Fruit fly (Drosophila melanogaster) whole organism, embryonic: ENCODE measurements around the gene orb.

Experiments
- Asciz ChIP-seq: fragments of 200-800 bp; sonication (Bioruptor generic); optimal IDR thresholded peaks from 2 replicates; lab custom pipeline; 2017; ENCODE audit warnings: missing biosample characterization, mild to moderate bottlenecking, missing genetic modification characterization, missing genetic modification reagents
- CG1024 ChIP-seq: fragments of 200-800 bp; sonication (Bioruptor generic); IDR thresholded peaks from 2 replicates; pipeline ENCODE4 v1.3.6; 2022; ENCODE audit warnings: missing biosample characterization, missing genetic modification characterization
- CG12071 ChIP-seq: fragments of 200-800 bp; sonication (Bioruptor generic); optimal IDR thresholded peaks from 3 replicates; lab custom pipeline; 2018; ENCODE audit warnings: missing biosample characterization, mild to moderate bottlenecking, missing genetic modification characterization
- CG14014 ChIP-seq: fragments of 200-800 bp; sonication (Bioruptor generic); IDR thresholded peaks from 2 replicates; pipeline ENCODE4 v1.3.6; 2022; ENCODE audit warnings: missing biosample characterization, missing genetic modification characterization
- CG14050 ChIP-seq: fragments of 200-800 bp; sonication (Bioruptor generic); IDR thresholded peaks from 3 replicates; pipeline ENCODE4 v1.3.6; 2022; ENCODE audit warnings: missing biosample characterization, missing genetic modification characterization
- CG1602 ChIP-seq: fragments of 200-800 bp; sonication (Bioruptor generic); optimal IDR thresholded peaks from 3 replicates; lab custom pipeline; 2016; ENCODE audit warnings: missing biosample characterization, missing genetic modification characterization
- CG17568 ChIP-seq: fragments of 200-800 bp; sonication (Bioruptor generic); optimal IDR thresholded peaks from 2 replicates; lab custom pipeline; 2018; ENCODE audit warnings: missing biosample characterization, mild to moderate bottlenecking, missing genetic modification characterization, moderate library complexity
- CG2202 ChIP-seq: fragments of 200-800 bp; sonication (Bioruptor generic); optimal IDR thresholded peaks from 2 replicates; lab custom pipeline; 2018; ENCODE audit warnings: missing biosample characterization, mild to moderate bottlenecking, missing genetic modification characterization
- CG3065 ChIP-seq: fragments of 200-800 bp; sonication (Bioruptor generic); optimal IDR thresholded peaks from 2 replicates; lab custom pipeline; 2016; ENCODE audit warnings: missing biosample characterization, missing genetic modification characterization
- CG31224 ChIP-seq: fragments of 200-800 bp; sonication (Bioruptor generic); IDR thresholded peaks from 2 replicates; pipeline ENCODE4 v1.3.6; 2022; ENCODE audit warnings: missing biosample characterization, missing genetic modification characterization
- CG31388 ChIP-seq: fragments of 200-800 bp; sonication (Bioruptor generic); optimal IDR thresholded peaks from 2 replicates; lab custom pipeline; 2016; ENCODE audit warnings: missing biosample characterization, missing genetic modification characterization
- CG4404 ChIP-seq: fragments of 200-800 bp; sonication (Bioruptor generic); IDR thresholded peaks from 2 replicates; pipeline ENCODE4 v1.3.6; 2022; ENCODE audit warnings: missing biosample characterization, missing genetic modification characterization
- CG4854 ChIP-seq: fragments of 200-800 bp; sonication (Bioruptor generic); optimal IDR thresholded peaks from 2 replicates; lab custom pipeline; 2016; ENCODE audit warnings: missing biosample characterization, missing genetic modification characterization, inconsistent platforms
- CG5180 ChIP-seq: fragments of 200-800 bp; sonication (Bioruptor generic); optimal IDR thresholded peaks from 3 replicates; lab custom pipeline; 2017; ENCODE audit warnings: missing biosample characterization, missing genetic modification characterization, mild to moderate bottlenecking, moderate library complexity, missing genetic modification reagents
- CG5953 ChIP-seq: fragments of 200-800 bp; sonication (Bioruptor generic); IDR thresholded peaks from 2 replicates; pipeline ENCODE4 v1.3.6; 2022; ENCODE audit warnings: missing biosample characterization, missing genetic modification characterization
- CG6683 ChIP-seq: fragments of 200-800 bp; sonication (Bioruptor generic); optimal IDR thresholded peaks from 2 replicates; lab custom pipeline; 2017; ENCODE audit warnings: missing biosample characterization, mild to moderate bottlenecking, missing genetic modification characterization, missing genetic modification reagents
- CG6791 ChIP-seq: fragments of 200-800 bp; sonication (Bioruptor generic); IDR thresholded peaks from 3 replicates; pipeline ENCODE4 v1.3.6; 2022; ENCODE audit warnings: missing biosample characterization, missing genetic modification characterization; ENCODE audit not compliant: partially characterized antibody
- CG7745 ChIP-seq: fragments of 200-800 bp; sonication (Bioruptor generic); optimal IDR thresholded peaks from 2 replicates; lab custom pipeline; 2018; ENCODE audit warnings: missing biosample characterization, mild to moderate bottlenecking, missing genetic modification characterization, moderate library complexity
- Dip3 ChIP-seq: fragments of 200-800 bp; sonication (Bioruptor generic); optimal IDR thresholded peaks from 3 replicates; lab custom pipeline; 2016; ENCODE audit warnings: missing biosample characterization, missing genetic modification characterization
- Dll ChIP-seq: fragments of 200-800 bp; sonication (Bioruptor generic); IDR thresholded peaks from 4 replicates; pipeline ENCODE4 v1.3.6; 2022; ENCODE audit warnings: missing biosample characterization, missing genetic modification characterization; ENCODE audit not compliant: partially characterized antibody
- Drgx ChIP-seq: fragments of 200-800 bp; sonication (Bioruptor generic); IDR thresholded peaks from 2 replicates; pipeline ENCODE4 v1.3.6; 2022; ENCODE audit warnings: missing biosample characterization, missing genetic modification characterization
- Elba2 ChIP-seq: fragments of 200-800 bp; sonication (Bioruptor generic); optimal IDR thresholded peaks from 3 replicates; lab custom pipeline; 2016; ENCODE audit warnings: missing biosample characterization, missing genetic modification characterization
- Ets65A ChIP-seq: fragments of 200-800 bp; sonication (Bioruptor generic); peaks from one replicate; lab custom pipeline; 2016; ENCODE audit warnings: missing biosample characterization, missing genetic modification characterization
- Gsc ChIP-seq: fragments of 200-800 bp; sonication (Bioruptor generic); IDR thresholded peaks from 2 replicates; pipeline ENCODE4 v1.3.6; 2022; ENCODE audit warnings: missing biosample characterization, missing genetic modification characterization
- HHEX ChIP-seq: fragments of 200-800 bp; sonication (Bioruptor generic); optimal IDR thresholded peaks from 3 replicates; lab custom pipeline; 2017; ENCODE audit warnings: missing biosample characterization, mild to moderate bottlenecking, missing genetic modification characterization, missing genetic modification reagents
- Hr3 ChIP-seq: fragments of 200-800 bp; sonication (Bioruptor generic); optimal IDR thresholded peaks from 3 replicates; lab custom pipeline; 2016; ENCODE audit warnings: missing biosample characterization, missing genetic modification characterization
- Nf-YC ChIP-seq: fragments of 200-800 bp; optimal IDR thresholded peaks from 3 replicates; lab custom pipeline; 2019; ENCODE audit warnings: missing biosample characterization, mild to moderate bottlenecking, missing genetic modification characterization, moderate library complexity
- Spps ChIP-seq: fragments of 200-800 bp; sonication (Bioruptor generic); optimal IDR thresholded peaks from 2 replicates; lab custom pipeline; 2018; ENCODE audit warnings: missing biosample characterization, mild to moderate bottlenecking, missing genetic modification characterization
- abd-A ChIP-seq: fragments of 200-800 bp; sonication (Bioruptor generic); optimal IDR thresholded peaks from 3 replicates; lab custom pipeline; 2019; ENCODE audit warnings: missing biosample characterization, mild to moderate bottlenecking, missing genetic modification characterization, moderate library complexity
- bbx ChIP-seq: fragments of 200-800 bp; sonication (Bioruptor generic); IDR thresholded peaks from 2 replicates; pipeline ENCODE4 v1.3.6; 2022; ENCODE audit warnings: missing biosample characterization, missing genetic modification characterization; ENCODE audit not compliant: partially characterized antibody
- bcd ChIP-seq: fragments of 200-800 bp; sonication (Bioruptor generic); optimal IDR thresholded peaks from 2 replicates; lab custom pipeline; 2017; ENCODE audit warnings: missing biosample characterization, mild to moderate bottlenecking, missing genetic modification characterization
- ewg ChIP-seq: fragments of 200-800 bp; sonication (Bioruptor generic); optimal IDR thresholded peaks from 3 replicates; lab custom pipeline; 2017; ENCODE audit warnings: mild to moderate bottlenecking, missing biosample characterization, missing genetic modification reagents, missing genetic modification characterization
- eyg ChIP-seq: fragments of 200-800 bp; sonication (Bioruptor generic); optimal IDR thresholded peaks from 3 replicates; lab custom pipeline; 2016; ENCODE audit warnings: missing biosample characterization, missing genetic modification characterization
- fu2 ChIP-seq: fragments of 200-800 bp; sonication (Bioruptor generic); optimal IDR thresholded peaks from 2 replicates; lab custom pipeline; 2016; ENCODE audit warnings: missing biosample characterization, missing genetic modification characterization
- gsb-n ChIP-seq: fragments of 200-800 bp; sonication (Bioruptor generic); optimal IDR thresholded peaks from 3 replicates; lab custom pipeline; 2018; ENCODE audit warnings: missing biosample characterization, mild to moderate bottlenecking, missing genetic modification characterization
- gt ChIP-seq: fragments of 200-800 bp; sonication (Bioruptor generic); IDR thresholded peaks from 2 replicates; pipeline ENCODE4 v1.3.6; 2022; ENCODE audit warnings: missing biosample characterization, missing genetic modification characterization
- hkb ChIP-seq, 2 experiments: fragments of 200-800 bp in 1 of 2; fragments of >200 bp in 1 of 2; sonication (Bioruptor generic) in 1 of 2; IDR thresholded peaks in 1 of 2; optimal IDR thresholded peaks in 1 of 2; 2 replicates each; pipeline versions ENCODE4 v1.3.6 to Lab custom; 2017 to 2022; ENCODE audit warnings: missing biosample characterization in 1 of 2, missing genetic modification characterization in 1 of 2
- klu ChIP-seq: fragments of 200-800 bp; sonication (Bioruptor generic); IDR thresholded peaks from 2 replicates; pipeline ENCODE4 v1.3.6; 2022; ENCODE audit warnings: missing biosample characterization, missing genetic modification characterization
- maf-S ChIP-seq: fragments of 200-800 bp; sonication (Bioruptor generic); optimal IDR thresholded peaks from 2 replicates; lab custom pipeline; 2016; ENCODE audit warnings: missing biosample characterization, missing genetic modification characterization
- nerfin-2 ChIP-seq: fragments of 200-800 bp; sonication (Bioruptor generic); IDR thresholded peaks from 2 replicates; pipeline ENCODE4 v1.3.6; 2022; ENCODE audit warnings: missing biosample characterization, missing genetic modification characterization; ENCODE audit not compliant: partially characterized antibody
- pfk ChIP-seq: fragments of 200-800 bp; sonication (Bioruptor generic); optimal IDR thresholded peaks from 2 replicates; lab custom pipeline; 2018; ENCODE audit warnings: missing biosample characterization, mild to moderate bottlenecking, missing genetic modification characterization, moderate library complexity
- pzg ChIP-seq: fragments of 200-800 bp; sonication (Bioruptor generic); optimal IDR thresholded peaks from 3 replicates; lab custom pipeline; 2018; ENCODE audit warnings: missing biosample characterization, mild to moderate bottlenecking, missing genetic modification characterization, moderate library complexity
- row ChIP-seq: fragments of 200-800 bp; sonication (Bioruptor generic); IDR thresholded peaks from 3 replicates; pipeline ENCODE4 v1.3.6; 2022; ENCODE audit warnings: missing biosample characterization, missing genetic modification characterization
- stwl ChIP-seq: fragments of 200-800 bp; sonication (Bioruptor generic); optimal IDR thresholded peaks from 3 replicates; lab custom pipeline; 2018; ENCODE audit warnings: missing biosample characterization, mild to moderate bottlenecking, missing genetic modification characterization, moderate library complexity
- sug ChIP-seq: fragments of 200-800 bp; optimal IDR thresholded peaks from 2 replicates; lab custom pipeline; 2019; ENCODE audit warnings: missing biosample characterization, mild to moderate bottlenecking, missing genetic modification characterization, moderate library complexity
- trh ChIP-seq: fragments of 200-800 bp; sonication (Bioruptor generic); optimal IDR thresholded peaks from 2 replicates; lab custom pipeline; 2016; ENCODE audit warnings: missing biosample characterization, missing genetic modification characterization
- tup ChIP-seq: fragments of 200-800 bp; sonication (Bioruptor generic); optimal IDR thresholded peaks from 2 replicates; lab custom pipeline; 2016; ENCODE audit warnings: missing biosample characterization, mild to moderate bottlenecking, missing genetic modification characterization, moderate library complexity
- wor ChIP-seq: fragments of 200-800 bp; sonication (Bioruptor generic); IDR thresholded peaks from 2 replicates; pipeline ENCODE4 v1.3.6; 2022; ENCODE audit warnings: missing biosample characterization, missing genetic modification characterization
- zen ChIP-seq: fragments of 200-800 bp; sonication (Bioruptor generic); optimal IDR thresholded peaks from 3 replicates; lab custom pipeline; 2018; ENCODE audit warnings: missing biosample characterization, mild to moderate bottlenecking, missing genetic modification characterization, moderate library complexity
- zfh2 ChIP-seq: fragments of 200-800 bp; sonication (Bioruptor generic); optimal IDR thresholded peaks from 2 replicates; lab custom pipeline; 2016; ENCODE audit warnings: missing biosample characterization, missing genetic modification characterization

Gene orb

DNA sequence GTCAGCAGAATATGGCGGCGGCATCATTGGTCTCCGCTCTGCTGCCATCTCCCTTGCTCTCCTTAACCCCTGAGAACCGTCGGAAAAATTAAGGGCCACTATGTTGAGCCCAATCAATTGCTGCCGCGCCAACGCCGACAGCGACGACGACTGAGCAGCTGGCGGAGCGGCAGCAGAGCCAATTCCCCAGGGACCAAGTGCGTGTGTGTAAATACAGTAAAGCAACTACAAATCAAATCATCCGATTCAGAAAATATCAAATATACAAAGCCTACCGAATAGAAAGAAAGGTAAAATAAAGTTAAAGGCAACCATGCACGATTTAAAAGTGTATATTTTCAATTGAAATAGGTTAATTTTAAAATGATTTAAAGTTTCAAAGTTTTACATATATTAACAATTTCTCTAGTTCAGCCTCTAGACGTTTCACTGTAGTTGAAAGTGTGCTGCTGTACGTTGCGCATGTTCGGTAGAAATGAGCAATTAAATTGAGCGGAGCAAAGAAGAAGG lies 68.9 kb downstream of the orb start (continued):
- TF ChIP-seq gsb-n (tag; lab: Kevin White, UChicago) (peak; percentile 21), CG5953 (no peak), row (GFP tag; lab: Robert Waterston, UW) (peak; percentile 76), CG6791 (GFP tag; lab: Robert Waterston, UW) (no peak), Dip3 (peak; percentile 4), ewg (peak; percentile 70), CG14014 (peak; percentile 59), CG31388 (GFP tag; lab: Kevin White, UChicago) (peak; percentile 5), CG3065 (no peak), abd-A (tag; lab: Kevin White, UChicago) (no peak), CG4404 (GFP tag; lab: Robert Waterston, UW) (peak; percentile 38; the same call in 1 of the 2 replicates), trh (GFP tag; lab: Kevin White, UChicago) (no peak), sug (tag; lab: Kevin White, UChicago) (peak; percentile 45), gt (0 out of 2 replicates have a peak, but pooled peaks have one; percentile 33), Dll (GFP tag; lab: Robert Waterston, UW) (no peak), tup (GFP tag; lab: Kevin White, UChicago) (no peak), pfk (GFP tag; lab: Kevin White, UChicago) (no peak), bcd (GFP tag; lab: Kevin White, UChicago) (peak; percentile 47), HHEX (GFP tag; lab: Kevin White, UChicago) (peak; percentile 54), CG17568 (GFP tag; lab: Kevin White, UChicago) (no peak), fu2 (GFP tag; lab: Kevin White, UChicago) (no peak), Nf-YC (tag; lab: Kevin White, UChicago) (peak; percentile 95), CG14050 (peak; percentile 39; the same call in 1 of the 3 replicates), CG6683 (GFP tag; lab: Kevin White, UChicago) (peak; percentile 64), CG4854 (no peak), stwl (no peak), Drgx (GFP tag; lab: Robert Waterston, UW) (no peak), pzg (GFP tag; lab: Kevin White, UChicago) (no peak), zen (peak; percentile 22), maf-S (peak; percentile 43), Gsc (GFP tag; lab: Robert Waterston, UW) (no peak), nerfin-2 (no peak), Spps (peak; percentile 18), CG5180 (GFP tag; lab: Kevin White, UChicago) (peak; percentile 41), eyg (GFP tag; lab: Kevin White, UChicago) (no peak), zfh2 (GFP tag; lab: Kevin White, UChicago) (peak; percentile 22), CG12071 (peak; percentile 31), klu (no peak; the same call in 1 of the 2 replicates), CG31224 (GFP tag; lab: Robert Waterston, UW) (no peak), Asciz (no peak), CG1024 (GFP tag; lab: Robert Waterston, UW) (no peak), wor (GFP tag; lab: Robert Waterston, UW) (no peak), CG1602 (peak; percentile 8), hkb (optimal IDR thresholded peaks at IDR 0.05; lab: Kevin White, UChicago) (no peak), hkb (GFP tag; IDR thresholded peaks at IDR 0.05; lab: Robert Waterston, UW) (peak; percentile 37; the same call in 1 of the 2 replicates), CG7745 (tag; lab: Kevin White, UChicago) (no peak), Ets65A (GFP tag; lab: Kevin White, UChicago) (no peak), bbx (GFP tag; lab: Robert Waterston, UW) (no peak), Hr3 (GFP tag; lab: Kevin White, UChicago) (peak; percentile 2), Elba2 (GFP tag; lab: Kevin White, UChicago) (no peak), CG2202 (tag; lab: Kevin White, UChicago) (no peak)
